Worm (Caenorhabditis elegans) whole organism, L4 larva: ENCODE results near the gene cpr-8.

ENCODE experiments used
- D1046.2 ChIP-seq: fragments of 200-800 bp; sonication (Bioruptor generic); IDR thresholded peaks from 2 replicates; pipeline ENCODE4 v1.3.6; 2022; ENCODE audit warnings: missing genetic modification characterization, missing compliant biosample characterization
- F37D6.2 ChIP-seq: sonication (generic microtip); optimal IDR thresholded peaks from 2 replicates; lab custom pipeline; 2016; ENCODE audit warnings: mild to moderate bottlenecking, missing genetic modification characterization, missing compliant biosample characterization
- F44E2.7 ChIP-seq: fragments of 200-800 bp; sonication (Bioruptor generic); IDR thresholded peaks from 2 replicates; pipeline ENCODE4 v2.1.2; 2022; ENCODE audit warnings: missing genetic modification characterization, missing compliant biosample characterization
- Y48G9A.11 ChIP-seq: fragments of 200-800 bp; sonication (Bioruptor generic); IDR thresholded peaks from 2 replicates; pipeline ENCODE4 v1.3.6; 2022; ENCODE audit warnings: missing genetic modification reagents, missing genetic modification characterization, missing compliant biosample characterization
- aha-1 ChIP-seq: fragments of 150-350 bp; peaks from one replicate; lab custom pipeline; 2014; ENCODE audit warnings: missing biosample characterization, missing genetic modification characterization
- aly-2 ChIP-seq: sonication (generic microtip); optimal IDR thresholded peaks from 2 replicates; lab custom pipeline; 2018; ENCODE audit warnings: missing biosample characterization, missing genetic modification characterization
- arid-1 ChIP-seq: fragments of 200-800 bp; sonication (Bioruptor generic); conservative IDR thresholded peaks from 2 replicates; pipeline ENCODE4 v1.3.6; 2022; ENCODE audit warnings: missing genetic modification reagents, missing genetic modification characterization, missing compliant biosample characterization
- cey-2 ChIP-seq: sonication (generic microtip); optimal IDR thresholded peaks from 3 replicates; lab custom pipeline; 2017; ENCODE audit warnings: missing genetic modification characterization, mild to moderate bottlenecking, missing compliant biosample characterization, antibody characterized with exemption, borderline replicate concordance; ENCODE audit not compliant: insufficient read depth
- ctbp-1 ChIP-seq: fragments of 200-800 bp; sonication (Bioruptor generic); IDR thresholded peaks from 2 replicates; pipeline ENCODE4 v1.3.6; 2022; ENCODE audit warnings: missing genetic modification reagents, missing genetic modification characterization, missing compliant biosample characterization
- daf-16 ChIP-seq, 3 experiments: sonication (generic microtip); optimal IDR thresholded peaks; 2 replicates each; lab custom pipeline; 2016 to 2017; ENCODE audit warnings: missing genetic modification characterization in 3 of 3, missing genetic modification reagents in 3 of 3, mild to moderate bottlenecking in 2 of 3, missing compliant biosample characterization in 2 of 3, missing biosample characterization in 1 of 3, moderate library complexity in 1 of 3
- daf-19 ChIP-seq: fragments of 200-800 bp; sonication (Bioruptor generic); conservative IDR thresholded peaks from 2 replicates; pipeline ENCODE4 v1.3.6; 2022; ENCODE audit warnings: missing genetic modification characterization, missing compliant biosample characterization
- dmd-8 ChIP-seq: fragments of 200-800 bp; sonication (Bioruptor generic); IDR thresholded peaks from 2 replicates; pipeline ENCODE4 v1.3.6; 2022; ENCODE audit warnings: missing genetic modification characterization, missing compliant biosample characterization
- dve-1 ChIP-seq: sonication (generic microtip); optimal IDR thresholded peaks from 2 replicates; lab custom pipeline; 2017; ENCODE audit warnings: antibody characterized with exemption, mild to moderate bottlenecking, missing genetic modification characterization, missing compliant biosample characterization; ENCODE audit not compliant: insufficient read depth
- egl-27 ChIP-seq: sonication (generic microtip); optimal IDR thresholded peaks from 3 replicates; lab custom pipeline; 2017; ENCODE audit warnings: missing biosample characterization, missing genetic modification reagents, missing genetic modification characterization
- gei-8 ChIP-seq: fragments of 200-800 bp; sonication (Bioruptor generic); optimal IDR thresholded peaks from 2 replicates; lab custom pipeline; 2018; ENCODE audit warnings: mild to moderate bottlenecking, missing genetic modification characterization, missing compliant biosample characterization
- hif-1 ChIP-seq, 2 experiments: sonication (generic microtip); optimal IDR thresholded peaks; 2 replicates each; lab custom pipeline; 2016 to 2017; ENCODE audit warnings: missing compliant biosample characterization in 2 of 2, missing genetic modification characterization in 2 of 2, missing genetic modification reagents in 2 of 2, missing genotype in 2 of 2, mild to moderate bottlenecking in 1 of 2
- hlh-11 ChIP-seq: fragments of 200-800 bp; sonication (Bioruptor generic); optimal IDR thresholded peaks from 2 replicates; lab custom pipeline; 2018; ENCODE audit warnings: mild to moderate bottlenecking, missing genetic modification characterization, missing compliant biosample characterization
- jun-1 ChIP-seq: fragments of 150-350 bp; optimal IDR thresholded peaks from 2 replicates; lab custom pipeline; 2014; ENCODE audit warnings: missing biosample characterization, missing genetic modification reagents, missing genetic modification characterization
- lin-13 ChIP-seq: fragments of 150-350 bp; optimal IDR thresholded peaks from 2 replicates; lab custom pipeline; 2014; ENCODE audit warnings: missing biosample characterization, missing genetic modification reagents, missing genetic modification characterization
- lin-29 ChIP-seq: fragments of 200-800 bp; sonication (Bioruptor generic); IDR thresholded peaks from 2 replicates; pipeline ENCODE4 v1.3.6; 2022; ENCODE audit warnings: missing genetic modification reagents, missing genetic modification characterization, missing compliant biosample characterization
- lin-38 ChIP-seq: fragments of 200-800 bp; sonication (Bioruptor generic); IDR thresholded peaks from 2 replicates; pipeline ENCODE4 v1.3.6; 2022; ENCODE audit warnings: missing genetic modification reagents, missing genetic modification characterization, missing compliant biosample characterization
- madf-9 ChIP-seq: fragments of 200-800 bp; sonication (Bioruptor generic); conservative IDR thresholded peaks from 2 replicates; pipeline ENCODE4 v1.3.6; 2022; ENCODE audit warnings: missing genetic modification reagents, missing genetic modification characterization, missing compliant biosample characterization
- mdt-29 ChIP-seq: fragments of 200-800 bp; sonication (Bioruptor generic); IDR thresholded peaks from 2 replicates; pipeline ENCODE4 v1.3.6; 2022; ENCODE audit warnings: missing genetic modification reagents, missing genetic modification characterization, missing compliant biosample characterization
- nhr-102 ChIP-seq: sonication (generic microtip); optimal IDR thresholded peaks from 2 replicates; lab custom pipeline; 2016; ENCODE audit warnings: mild to moderate bottlenecking, missing genetic modification characterization, moderate library complexity, missing compliant biosample characterization
- nhr-28 ChIP-seq: fragments of 150-350 bp; optimal IDR thresholded peaks from 2 replicates; lab custom pipeline; 2014; ENCODE audit warnings: missing biosample characterization, missing genetic modification characterization
- nhr-42 ChIP-seq: fragments of 200-800 bp; sonication (Bioruptor generic); IDR thresholded peaks from 2 replicates; pipeline ENCODE4 v1.3.6; 2022; ENCODE audit warnings: missing genetic modification characterization, missing compliant biosample characterization
- pha-4 ChIP-seq, 2 experiments: fragments of 150-350 bp in 1 of 2; fragments of 200-800 bp in 1 of 2; sonication (Bioruptor generic) in 1 of 2; IDR thresholded peaks in 1 of 2; optimal IDR thresholded peaks in 1 of 2; 2 replicates each; pipeline versions ENCODE4 v1.3.6 to Lab custom; 2014 to 2022; ENCODE audit warnings: missing genetic modification characterization in 2 of 2, missing genetic modification reagents in 2 of 2, missing biosample characterization in 1 of 2, missing compliant biosample characterization in 1 of 2
- pqm-1 ChIP-seq: sonication (generic microtip); optimal IDR thresholded peaks from 2 replicates; lab custom pipeline; 2017; ENCODE audit warnings: missing biosample characterization, missing genetic modification characterization
- set-16 ChIP-seq: fragments of 200-800 bp; sonication (Bioruptor generic); IDR thresholded peaks from 2 replicates; pipeline ENCODE4 v1.3.6; 2022; ENCODE audit warnings: missing genetic modification reagents, missing genetic modification characterization, missing compliant biosample characterization
- skn-1 ChIP-seq: fragments of 150-350 bp; optimal IDR thresholded peaks from 2 replicates; lab custom pipeline; 2014; ENCODE audit warnings: missing biosample characterization, missing genetic modification characterization
- snpc-4 ChIP-seq: fragments of 150-350 bp; optimal IDR thresholded peaks from 2 replicates; lab custom pipeline; 2014; ENCODE audit warnings: missing biosample characterization, missing genetic modification characterization
- spr-1 ChIP-seq: sonication (generic microtip); optimal IDR thresholded peaks from 2 replicates; lab custom pipeline; 2016; ENCODE audit warnings: mild to moderate bottlenecking, missing genetic modification characterization, missing compliant biosample characterization
- tag-97 ChIP-seq: fragments of 200-800 bp; sonication (Bioruptor generic); IDR thresholded peaks from 2 replicates; pipeline ENCODE4 v1.3.6; 2022; ENCODE audit warnings: missing genetic modification characterization, missing compliant biosample characterization
- unc-39 ChIP-seq: sonication (generic microtip); optimal IDR thresholded peaks from 2 replicates; lab custom pipeline; 2017; ENCODE audit warnings: missing biosample characterization, missing genetic modification characterization
- unc-62 ChIP-seq, 3 experiments: fragments of 150-350 bp in 1 of 3; sonication (generic microtip); optimal IDR thresholded peaks in 2 of 3; peaks in 1 of 3; 1 replicate in 1 of 3; 2 replicates in 2 of 3; lab custom pipeline; 2014 to 2017; ENCODE audit warnings: missing biosample characterization in 3 of 3, missing genetic modification characterization in 3 of 3, missing genetic modification reagents in 3 of 3, missing genotype in 1 of 3
- zfp-3 ChIP-seq: fragments of 200-800 bp; sonication (Bioruptor generic); conservative IDR thresholded peaks from 2 replicates; pipeline ENCODE4 v1.3.6; 2022; ENCODE audit warnings: missing genetic modification reagents, missing genetic modification characterization, missing compliant biosample characterization

The cpr-8 gene

ce11 chrV:1120101-1120500, 14.3 kb upstream of the cpr-8 start:
- no peak for TF ChIP-seq lin-13
- TF ChIP-seq arid-1 (GFP tag; lab: Robert Waterston, UW), result no peak
- TF ChIP-seq madf-9 (GFP tag; lab: Robert Waterston, UW), result no peak
- no peak for TF ChIP-seq lin-29
- no peak for TF ChIP-seq jun-1 (tag; lab: Kevin White, UChicago)
- TF ChIP-seq daf-19 (GFP tag; lab: Robert Waterston, UW), result no peak
- no peak for TF ChIP-seq skn-1 (tag; lab: Kevin White, UChicago)
- TF ChIP-seq unc-39 (tag; lab: Kevin White, UChicago), result no peak
- TF ChIP-seq ctbp-1 (GFP tag; lab: Robert Waterston, UW), result no peak
- TF ChIP-seq egl-27 (tag; lab: Kevin White, UChicago), result no peak

ce11 chrV:1131880-1132623, 2.4 kb upstream of the cpr-8 start, which contains the start of gene W07B8.4:
Gene W07B8.4, minus strand, starts transcription at chrV:1131930.
- TF ChIP-seq jun-1 (tag; lab: Kevin White, UChicago) (no peak), aly-2 (tag; lab: Kevin White, UChicago) (no peak), nhr-102 (tag; lab: Kevin White, UChicago) (peak; percentile 3), gei-8 (GFP tag; lab: Kevin White, UChicago) (no peak), lin-38 (GFP tag; lab: Robert Waterston, UW) (peak; percentile 41), hlh-11 (tag; lab: Kevin White, UChicago) (no peak), ctbp-1 (GFP tag; lab: Robert Waterston, UW) (no peak), set-16 (GFP tag; lab: Robert Waterston, UW) (peak; percentile 82), nhr-42 (GFP tag; lab: Robert Waterston, UW) (no peak), dmd-8 (GFP tag; lab: Robert Waterston, UW) (peak; percentile 47; the same call in 1 of the 2 replicates), pha-4 (GFP tag; IDR thresholded peaks at IDR 0.05; lab: Robert Waterston, UW) (0 out of 2 replicates have a peak, but pooled peaks have one; percentile 52), pha-4 (tag; optimal IDR thresholded peaks at IDR 0.05; lab: Kevin White, UChicago) (no peak), snpc-4 (no peak), unc-62 (GFP tag; optimal IDR thresholded peaks at IDR 0.05 in 1 of 2; lab: Kevin White, UChicago) (peak in 1 of 2 experiments; percentile 39), unc-62 (tag; optimal IDR thresholded peaks at IDR 0.05; lab: Kevin White, UChicago) (no peak), F44E2.7 (GFP tag; lab: Robert Waterston, UW) (no peak), zfp-3 (GFP tag; lab: Robert Waterston, UW) (peak; percentile 62; the same call in 1 of the 2 replicates), hif-1 (tag; optimal IDR thresholded peaks at IDR 0.05; lab: Kevin White, UChicago) (no peak), D1046.2 (GFP tag; lab: Robert Waterston, UW) (0 out of 2 replicates have a peak, but pooled peaks have one; percentile 46), aha-1 (tag; lab: Kevin White, UChicago) (peak; percentile 38), Y48G9A.11 (GFP tag; lab: Robert Waterston, UW) (peak; percentile 31; the same call in 1 of the 2 replicates)

ce11 chrV:1133223-1133622, 1.2 kb upstream of the cpr-8 start:
- TF ChIP-seq cey-2 (tag; lab: Kevin White, UChicago), result no peak
- peak; percentile 11 for TF ChIP-seq dve-1 (tag; lab: Kevin White, UChicago)
- TF ChIP-seq Y48G9A.11 (GFP tag; lab: Robert Waterston, UW), result no peak
- no peak for TF ChIP-seq skn-1 (tag; lab: Kevin White, UChicago)
- TF ChIP-seq nhr-28 (tag; lab: Kevin White, UChicago), result peak; percentile 60
- TF ChIP-seq pqm-1 (tag; lab: Kevin White, UChicago), result no peak
- no peak for TF ChIP-seq tag-97 (GFP tag; lab: Robert Waterston, UW)
- TF ChIP-seq daf-16 (GFP tag; optimal IDR thresholded peaks at IDR 0.05; lab: Kevin White, UChicago), result no peak
- TF ChIP-seq daf-16 (tag; optimal IDR thresholded peaks at IDR 0.05; lab: Kevin White, UChicago), result peak; percentile 43
- TF ChIP-seq mdt-29 (GFP tag; lab: Robert Waterston, UW), result no peak
- no peak for TF ChIP-seq spr-1 (tag; lab: Kevin White, UChicago)
- no peak for TF ChIP-seq aly-2 (tag; lab: Kevin White, UChicago)
- no peak for TF ChIP-seq F37D6.2 (tag; lab: Kevin White, UChicago)
